Fruit fly (Drosophila melanogaster): ENCODE data around the gene CG7841.

DNA sequence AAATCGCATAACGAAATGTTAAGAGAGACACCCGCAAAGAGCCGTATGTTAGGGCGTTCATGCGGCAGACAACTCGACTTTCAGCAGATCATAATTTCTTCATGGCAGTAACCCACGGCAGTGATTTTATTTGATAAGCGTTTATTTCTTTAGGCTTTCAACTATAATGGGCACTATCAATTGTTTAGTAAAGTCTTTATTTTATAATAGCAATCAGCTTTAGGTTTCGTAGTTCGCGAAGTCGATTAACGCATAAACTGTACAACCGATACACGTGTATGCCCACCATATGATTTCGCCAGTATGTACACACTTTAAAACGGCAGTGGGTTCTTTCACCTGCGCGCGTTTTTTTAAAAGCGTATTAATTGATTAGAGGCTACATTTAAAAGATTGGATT, at the start of gene CG7841:
- TF ChIP-seq CG7045 (GFP tag; optimal IDR thresholded peaks at IDR 0.05) (peak; percentile 99), Hr96 (GFP tag; optimal IDR thresholded peaks at IDR 0.05) (peak; percentile 98), bab1 (GFP tag; optimal IDR thresholded peaks at IDR 0.05) (peak; percentile 99), cic (GFP tag; optimal IDR thresholded peaks at IDR 0.05) (peak; percentile 87), CG7101 (tag; optimal IDR thresholded peaks at IDR 0.05) (peak; percentile 99), Mnt (GFP tag; optimal IDR thresholded peaks at IDR 0.05) (peak; percentile 99), pad (GFP tag; optimal IDR thresholded peaks at IDR 0.05) (peak; percentile 90), CG1620 (GFP tag; optimal IDR thresholded peaks at IDR 0.05) (peak; percentile 90), ovo (GFP tag; optimal IDR thresholded peaks at IDR 0.05) (peak; percentile 91), tj (GFP tag; optimal IDR thresholded peaks at IDR 0.05) (peak; percentile 89), Crg-1 (GFP tag; optimal IDR thresholded peaks at IDR 0.05) (peak; percentile 95), CG11617 (GFP tag; optimal IDR thresholded peaks at IDR 0.05) (peak; percentile 99), CG14711 (tag; optimal IDR thresholded peaks at IDR 0.05) (peak; percentile 97), CG33017 (tag; optimal IDR thresholded peaks at IDR 0.05) (peak; percentile 99)

All from whole organism, adult.